Worm (Caenorhabditis elegans): ENCODE measurements around the gene F49A5.10.

DNA sequence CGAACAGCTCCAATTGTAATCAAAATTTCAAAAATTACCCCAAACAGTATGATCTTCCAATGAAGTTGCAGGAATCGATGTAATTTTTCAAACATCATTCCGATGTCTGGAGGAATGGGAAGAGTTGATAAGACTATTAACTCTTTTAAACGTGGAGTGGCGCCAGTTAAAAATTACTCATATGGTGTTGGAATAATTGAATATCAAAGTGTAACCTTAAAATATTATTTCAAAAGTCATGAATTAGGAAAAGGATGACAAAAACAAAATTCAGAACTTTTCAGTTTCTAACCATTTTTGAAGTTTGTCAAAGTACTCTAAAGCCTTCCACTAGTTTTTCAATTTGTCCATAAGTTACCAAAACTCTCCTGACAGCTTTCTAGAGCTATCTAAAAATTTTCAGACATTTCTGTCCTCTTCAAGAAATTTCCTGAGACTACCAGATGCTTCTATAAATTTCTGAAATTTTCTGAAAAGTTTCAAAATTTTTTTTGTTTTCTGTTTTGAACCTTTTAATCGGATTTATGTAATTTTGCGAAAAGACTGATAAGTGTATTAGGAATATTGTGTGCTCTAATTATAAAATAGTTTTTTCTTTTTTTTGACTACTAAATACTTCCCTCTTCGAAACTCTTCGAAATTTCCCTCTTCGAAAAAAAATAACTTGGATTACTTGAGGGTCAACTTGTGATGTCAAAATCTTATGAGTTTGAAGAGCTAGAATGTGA, 20.9 kb upstream of the F49A5.10 start, which contains the start of the genes clec-35 and clec-27:
- TF ChIP-seq tbx-2 (tag; optimal IDR thresholded peaks at IDR 0.05) (no peak), K09A11.1 (tag; optimal IDR thresholded peaks at IDR 0.05; ENCODE audit: insufficient read depth) (no peak), T23F11.4 (GFP tag; optimal IDR thresholded peaks at IDR 0.05) (no peak), unc-3 (GFP tag; conservative IDR thresholded peaks at IDR 0.05) (no peak), unc-3 (tag; optimal IDR thresholded peaks at IDR 0.05) (no peak), ceh-19 (GFP tag; optimal IDR thresholded peaks at IDR 0.05) (no peak)
